Worm (Caenorhabditis elegans): ENCODE data around the gene tyr-2.

tyr-2 gene

DNA sequence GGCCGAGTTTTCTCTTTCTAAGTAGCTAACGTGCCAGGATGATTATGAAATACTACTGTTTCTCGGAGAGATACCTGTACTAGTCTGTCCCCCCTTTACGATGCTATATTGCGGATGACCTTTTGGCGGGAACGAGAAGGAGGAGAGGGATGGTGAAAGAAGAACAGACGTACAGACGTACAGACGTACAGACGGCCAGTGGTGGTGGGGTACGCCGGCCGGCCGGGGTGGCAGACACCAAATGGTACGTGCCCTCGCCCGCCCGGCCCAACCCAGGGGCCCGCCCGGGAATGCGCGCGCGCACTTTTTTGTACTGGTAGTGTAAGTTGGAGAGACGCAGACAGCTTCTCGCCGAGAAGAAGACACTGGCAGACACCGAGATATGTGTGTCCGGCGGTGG is 23.0 kb upstream of the tyr-2 start (continued):
- peak; percentile 7 for TF ChIP-seq die-1 (tag; optimal IDR thresholded peaks at IDR 0.05)
- TF ChIP-seq hmg-1.2 (GFP tag; IDR thresholded peaks at IDR 0.05), result peak; percentile 25; the same call in 1 of the 2 replicates
- no peak for TF ChIP-seq F57A8.1 (GFP tag; optimal IDR thresholded peaks at IDR 0.05)
- peak; percentile 36; the same call in 1 of the 2 replicates for TF ChIP-seq madf-6 (GFP tag; IDR thresholded peaks at IDR 0.05)
- no peak for TF ChIP-seq F49E8.2 (tag; optimal IDR thresholded peaks at IDR 0.05; ENCODE audit: insufficient read depth)
- TF ChIP-seq cebp-2 (GFP tag; IDR thresholded peaks at IDR 0.05), result 0 out of 2 replicates have a peak, but pooled peaks have one; percentile 59

DNA sequence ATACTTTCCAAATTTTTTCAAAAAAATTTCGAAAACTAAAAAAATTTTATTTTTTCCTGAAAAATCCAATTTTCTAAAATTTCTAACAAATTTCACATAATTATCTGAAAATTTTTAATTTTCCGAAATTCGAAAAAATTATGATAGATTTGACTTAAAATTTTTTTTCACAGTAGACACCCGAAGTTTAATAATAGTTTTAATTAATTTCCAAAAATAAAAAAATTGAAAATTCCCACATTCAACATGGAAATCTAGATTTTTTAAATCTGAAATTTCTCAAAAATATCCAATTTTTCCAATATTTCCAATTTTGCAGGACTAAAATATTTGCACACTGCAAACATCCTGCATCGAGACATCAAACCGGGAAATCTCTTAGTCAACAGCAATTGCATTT is 22.1 kb upstream of the tyr-2 start:
- TF ChIP-seq Y56A3A.18 (GFP tag; IDR thresholded peaks at IDR 0.05) (0 out of 2 replicates have a peak, but pooled peaks have one; percentile 23), nhr-90 (tag; optimal IDR thresholded peaks at IDR 0.05) (no peak)

DNA sequence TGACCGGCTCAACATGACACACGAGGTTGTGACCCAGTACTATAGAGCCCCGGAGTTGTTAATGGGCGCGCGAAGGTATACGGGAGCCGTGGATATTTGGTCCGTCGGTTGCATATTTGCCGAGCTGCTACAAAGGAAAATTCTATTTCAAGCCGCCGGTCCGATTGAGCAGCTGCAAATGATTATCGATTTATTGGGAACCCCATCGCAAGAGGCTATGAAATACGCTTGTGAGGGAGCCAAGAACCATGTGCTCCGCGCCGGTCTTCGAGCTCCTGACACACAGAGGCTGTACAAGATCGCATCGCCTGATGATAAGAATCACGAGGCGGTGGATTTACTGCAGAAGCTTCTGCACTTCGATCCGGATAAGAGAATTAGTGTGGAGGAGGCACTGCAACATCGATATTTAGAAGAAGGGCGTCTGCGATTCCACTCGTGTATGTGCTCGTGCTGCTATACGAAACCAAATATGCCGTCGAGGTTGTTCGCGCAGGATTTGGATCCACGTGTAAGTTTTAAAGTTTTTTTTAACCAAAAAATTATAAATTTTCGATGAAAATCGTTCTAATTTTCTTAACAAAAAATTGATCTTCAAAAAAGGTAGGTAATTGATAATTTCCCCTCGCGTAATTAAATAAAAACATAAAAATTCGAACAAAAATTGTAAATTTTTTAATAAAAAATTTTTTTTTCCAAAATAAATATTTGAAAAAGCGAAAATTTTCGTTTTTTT is 21.5 kb upstream of the tyr-2 start:
- TF ChIP-seq ztf-25 (GFP tag; IDR thresholded peaks at IDR 0.05) (no peak), dox-1 (GFP tag; IDR thresholded peaks at IDR 0.05) (peak; percentile 55), snpc-1.1 (tag; optimal IDR thresholded peaks at IDR 0.05; ENCODE audit: insufficient read depth) (no peak), zfh-2 (GFP tag; conservative IDR thresholded peaks at IDR 0.05) (peak; percentile 47; the same call in 1 of the 2 replicates), nhr-80 (tag; optimal IDR thresholded peaks at IDR 0.05) (no peak), hmg-1.2 (GFP tag; IDR thresholded peaks at IDR 0.05) (0 out of 2 replicates have a peak, but pooled peaks have one; percentile 11), mel-28 (tag; optimal IDR thresholded peaks at IDR 0.05; ENCODE audit: borderline replicate concordance) (peak; percentile 55), ekl-4 (GFP tag; IDR thresholded peaks at IDR 0.05) (0 out of 2 replicates have a peak, but pooled peaks have one; percentile 28), cebp-1 (GFP tag; IDR thresholded peaks at IDR 0.05) (no peak), cebp-1 (tag; optimal IDR thresholded peaks at IDR 0.05) (peak; percentile 28)

DNA sequence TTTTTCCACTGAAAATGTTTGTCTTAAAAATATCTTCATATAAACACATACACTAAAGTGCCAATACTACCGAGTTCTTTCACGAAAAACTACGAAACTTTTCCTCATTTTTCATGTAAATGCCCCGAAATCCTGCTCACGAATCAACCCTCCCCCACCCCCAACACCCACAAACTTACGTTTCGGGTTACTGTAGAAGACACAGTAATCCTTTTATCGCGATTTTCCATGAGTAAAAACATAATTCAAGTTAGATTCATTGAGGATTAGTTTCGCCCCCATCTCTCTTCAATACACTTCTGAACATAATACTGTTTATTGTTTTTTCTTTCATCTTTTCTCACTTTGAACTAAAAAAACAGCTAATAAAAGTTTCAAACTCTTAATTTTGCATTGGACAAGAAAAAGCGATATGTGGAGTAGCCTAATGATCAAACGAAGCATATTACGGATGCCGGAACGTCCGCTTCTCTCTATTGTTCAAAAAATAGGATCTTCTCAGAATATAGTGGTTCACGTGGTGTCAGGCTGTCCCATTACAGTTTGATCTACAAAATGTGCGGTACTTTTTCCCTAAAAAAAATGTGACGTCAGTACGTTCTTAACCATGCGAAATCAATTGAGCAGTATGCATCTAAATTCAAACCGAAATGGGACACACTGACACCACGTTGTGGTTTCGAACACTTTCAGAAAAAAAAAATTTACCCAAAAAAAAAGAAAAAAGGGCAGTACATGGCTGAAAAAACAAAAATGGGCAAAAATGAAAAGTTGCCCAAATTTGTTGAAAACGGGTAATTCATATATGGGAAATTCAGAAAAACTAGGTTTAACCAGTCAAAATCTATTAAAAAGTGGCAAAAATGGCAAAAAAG is 19.8 kb upstream of the tyr-2 start:
- TF ChIP-seq him-1 (tag; optimal IDR thresholded peaks at IDR 0.05), result peak; percentile 88
- 0 out of 2 replicates have a peak, but pooled peaks have one; percentile 16 for TF ChIP-seq ceh-100 (GFP tag; IDR thresholded peaks at IDR 0.05)
- TF ChIP-seq ceh-91 (GFP tag; IDR thresholded peaks at IDR 0.05), result no peak
- TF ChIP-seq cebp-2 (GFP tag; IDR thresholded peaks at IDR 0.05), result no peak
- peak; percentile 37 for TF ChIP-seq zim-3 (tag; optimal IDR thresholded peaks at IDR 0.05)
- TF ChIP-seq somi-1 (GFP tag; optimal IDR thresholded peaks at IDR 0.05), result no peak
- peak; percentile 8 for TF ChIP-seq ama-1 (optimal IDR thresholded peaks at IDR 0.05)
- no peak for TF ChIP-seq ama-1 (GFP tag; optimal IDR thresholded peaks at IDR 0.05)
- TF ChIP-seq K12H6.12 (tag; optimal IDR thresholded peaks at IDR 0.05), result peak; percentile 42
- no peak for TF ChIP-seq hsf-1 (GFP tag; IDR thresholded peaks at IDR 0.05)
- TF ChIP-seq aptf-2 (GFP tag; conservative IDR thresholded peaks at IDR 0.05), result no peak
- TF ChIP-seq sptf-2 (GFP tag; optimal IDR thresholded peaks at IDR 0.05), result no peak
- TF ChIP-seq nfyb-1 (GFP tag; IDR thresholded peaks at IDR 0.05), result peak; percentile 60; the same call in 1 of the 2 replicates
- TF ChIP-seq F33H1.4 (GFP tag; IDR thresholded peaks at IDR 0.05), result no peak
- 0 out of 2 replicates have a peak, but pooled peaks have one; percentile 5 for TF ChIP-seq dox-1 (GFP tag; IDR thresholded peaks at IDR 0.05)

Data from whole organism, young adult.